Fruit fly (Drosophila melanogaster) whole organism, embryonic: ENCODE data around the gene Sfp77F.

Source experiments
- ATbp ChIP-seq: fragments of 200-800 bp; sonication (Bioruptor generic); optimal IDR thresholded peaks from 2 replicates; lab custom pipeline; 2017; ENCODE audit warnings: missing biosample characterization, mild to moderate bottlenecking, missing genetic modification characterization, missing genetic modification reagents
- CG10209 ChIP-seq: fragments of 200-800 bp; sonication (Bioruptor generic); optimal IDR thresholded peaks from 3 replicates; lab custom pipeline; 2017; ENCODE audit warnings: missing biosample characterization, mild to moderate bottlenecking, missing genetic modification characterization, missing genetic modification reagents
- CG12071 ChIP-seq: fragments of 200-800 bp; sonication (Bioruptor generic); optimal IDR thresholded peaks from 3 replicates; lab custom pipeline; 2018; ENCODE audit warnings: missing biosample characterization, mild to moderate bottlenecking, missing genetic modification characterization
- CG15269 ChIP-seq: fragments of 200-800 bp; sonication (Bioruptor generic); optimal IDR thresholded peaks from 2 replicates; lab custom pipeline; 2018; ENCODE audit warnings: missing biosample characterization, mild to moderate bottlenecking, missing genetic modification characterization, moderate library complexity
- CG1832 ChIP-seq: fragments of 200-800 bp; sonication (Bioruptor generic); optimal IDR thresholded peaks from 2 replicates; lab custom pipeline; 2017; ENCODE audit warnings: missing biosample characterization, mild to moderate bottlenecking, missing genetic modification characterization, inconsistent platforms
- CG2712 ChIP-seq: fragments of 200-800 bp; optimal IDR thresholded peaks from 3 replicates; lab custom pipeline; 2019; ENCODE audit warnings: missing biosample characterization, mild to moderate bottlenecking, missing genetic modification characterization, moderate library complexity
- CG31365 ChIP-seq: fragments of 200-800 bp; sonication (Bioruptor generic); optimal IDR thresholded peaks from 2 replicates; lab custom pipeline; 2018; ENCODE audit warnings: missing biosample characterization, mild to moderate bottlenecking, missing genetic modification characterization
- CG32772 ChIP-seq: fragments of 200-800 bp; sonication (Bioruptor generic); IDR thresholded peaks from 2 replicates; pipeline ENCODE4 v1.3.6; 2022; ENCODE audit warnings: missing biosample characterization, missing genetic modification characterization
- CG3995 ChIP-seq: fragments of 200-800 bp; sonication (Bioruptor generic); optimal IDR thresholded peaks from 3 replicates; lab custom pipeline; 2016; ENCODE audit warnings: missing biosample characterization, missing genetic modification characterization
- CG4360 ChIP-seq: fragments of 200-800 bp; sonication (Bioruptor generic); IDR thresholded peaks from 2 replicates; pipeline ENCODE4 v1.3.6; 2022; ENCODE audit warnings: missing biosample characterization, missing genetic modification characterization
- CG5180 ChIP-seq: fragments of 200-800 bp; sonication (Bioruptor generic); optimal IDR thresholded peaks from 3 replicates; lab custom pipeline; 2017; ENCODE audit warnings: missing biosample characterization, missing genetic modification characterization, mild to moderate bottlenecking, moderate library complexity, missing genetic modification reagents
- CG6683 ChIP-seq: fragments of 200-800 bp; sonication (Bioruptor generic); optimal IDR thresholded peaks from 2 replicates; lab custom pipeline; 2017; ENCODE audit warnings: missing biosample characterization, mild to moderate bottlenecking, missing genetic modification characterization, missing genetic modification reagents
- CG8290 ChIP-seq, 3 experiments: fragments of 200-800 bp; sonication (Bioruptor generic); optimal IDR thresholded peaks; 2 replicates each; lab custom pipeline; 2016 to 2019; ENCODE audit warnings: missing biosample characterization in 3 of 3, missing genetic modification characterization in 3 of 3, mild to moderate bottlenecking in 2 of 3, moderate library complexity in 1 of 3
- CG8944 ChIP-seq: fragments of 200-800 bp; sonication (Bioruptor generic); optimal IDR thresholded peaks from 3 replicates; lab custom pipeline; 2016; ENCODE audit warnings: missing biosample characterization, missing genetic modification characterization
- Doc2 ChIP-seq: fragments of 200-800 bp; sonication (Bioruptor generic); IDR thresholded peaks from 2 replicates; pipeline ENCODE4 v1.3.6; 2022; ENCODE audit warnings: missing biosample characterization, missing genetic modification characterization
- Dp ChIP-seq: fragments of 200-800 bp; sonication (Bioruptor generic); optimal IDR thresholded peaks from 2 replicates; lab custom pipeline; 2018; ENCODE audit warnings: missing biosample characterization, mild to moderate bottlenecking, missing genetic modification characterization, moderate library complexity
- Drgx ChIP-seq: fragments of 200-800 bp; sonication (Bioruptor generic); IDR thresholded peaks from 2 replicates; pipeline ENCODE4 v1.3.6; 2022; ENCODE audit warnings: missing biosample characterization, missing genetic modification characterization
- E2f2 ChIP-seq: fragments of 200-800 bp; sonication (Bioruptor generic); IDR thresholded peaks from 2 replicates; pipeline ENCODE4 v1.3.6; 2022; ENCODE audit warnings: missing biosample characterization, missing genetic modification characterization
- Fer3 ChIP-seq: fragments of 200-800 bp; sonication (Bioruptor generic); optimal IDR thresholded peaks from 2 replicates; lab custom pipeline; 2018; ENCODE audit warnings: missing biosample characterization, mild to moderate bottlenecking, missing genetic modification characterization, moderate library complexity
- Kr ChIP-seq: fragments of 200-800 bp; sonication (Bioruptor generic); optimal IDR thresholded peaks from 2 replicates; lab custom pipeline; 2017; ENCODE audit warnings: missing biosample characterization, mild to moderate bottlenecking, missing genetic modification characterization
- NC2β ChIP-seq: fragments of 200-800 bp; sonication (Bioruptor generic); optimal IDR thresholded peaks from 2 replicates; lab custom pipeline; 2016; ENCODE audit warnings: missing biosample characterization, missing genetic modification characterization
- NfI ChIP-seq: fragments of 200-800 bp; sonication (Bioruptor generic); optimal IDR thresholded peaks from 3 replicates; lab custom pipeline; 2018; ENCODE audit warnings: missing biosample characterization, mild to moderate bottlenecking, missing genetic modification characterization, moderate library complexity
- Pdp1 ChIP-seq, 2 experiments: fragments of 200-800 bp; sonication (Bioruptor generic); optimal IDR thresholded peaks; 3 replicates each; lab custom pipeline; 2016; ENCODE audit warnings: missing biosample characterization in 2 of 2, missing genetic modification characterization in 2 of 2, mild to moderate bottlenecking in 1 of 2, moderate library complexity in 1 of 2
- Six4 ChIP-seq: fragments of 200-800 bp; sonication (Bioruptor generic); optimal IDR thresholded peaks from 2 replicates; lab custom pipeline; 2016; ENCODE audit warnings: missing biosample characterization, missing genetic modification characterization
- Xrp1 ChIP-seq: fragments of 200-800 bp; sonication (Bioruptor generic); IDR thresholded peaks from 2 replicates; pipeline ENCODE4 v1.3.6; 2022; ENCODE audit warnings: missing biosample characterization, missing genetic modification characterization
- YL-1 ChIP-seq: fragments of 200-800 bp; sonication (Bioruptor generic); optimal IDR thresholded peaks from 3 replicates; lab custom pipeline; 2017; ENCODE audit warnings: missing biosample characterization, mild to moderate bottlenecking, missing genetic modification characterization
- amos ChIP-seq: fragments of 200-800 bp; sonication (Bioruptor generic); IDR thresholded peaks from 2 replicates; pipeline ENCODE4 v1.3.6; 2022; ENCODE audit warnings: missing biosample characterization, missing genetic modification characterization; ENCODE audit not compliant: partially characterized antibody
- bbx ChIP-seq: fragments of 200-800 bp; sonication (Bioruptor generic); IDR thresholded peaks from 2 replicates; pipeline ENCODE4 v1.3.6; 2022; ENCODE audit warnings: missing biosample characterization, missing genetic modification characterization; ENCODE audit not compliant: partially characterized antibody
- croc ChIP-seq: fragments of 200-800 bp; sonication (Bioruptor generic); conservative IDR thresholded peaks from 3 replicates; pipeline ENCODE4 v1.3.6; 2022; ENCODE audit warnings: missing biosample characterization, missing genetic modification characterization
- dan ChIP-seq: fragments of 200-800 bp; sonication (Bioruptor generic); IDR thresholded peaks from 2 replicates; pipeline ENCODE4 v1.3.6; 2022; ENCODE audit warnings: missing biosample characterization, missing genetic modification characterization
- dysf ChIP-seq: fragments of 200-800 bp; sonication (Bioruptor generic); IDR thresholded peaks from 3 replicates; pipeline ENCODE4 v1.3.6; 2022; ENCODE audit warnings: missing biosample characterization, missing genetic modification characterization
- ems ChIP-seq: fragments of 200-800 bp; sonication (Bioruptor generic); optimal IDR thresholded peaks from 3 replicates; lab custom pipeline; 2016; ENCODE audit warnings: missing biosample characterization, missing genetic modification characterization
- ewg ChIP-seq: fragments of 200-800 bp; sonication (Bioruptor generic); optimal IDR thresholded peaks from 3 replicates; lab custom pipeline; 2017; ENCODE audit warnings: mild to moderate bottlenecking, missing biosample characterization, missing genetic modification reagents, missing genetic modification characterization
- fd3F ChIP-seq: fragments of 200-800 bp; sonication (Bioruptor generic); optimal IDR thresholded peaks from 2 replicates; lab custom pipeline; 2018; ENCODE audit warnings: missing biosample characterization, mild to moderate bottlenecking, missing genetic modification characterization, moderate library complexity
- fd96Cb ChIP-seq: fragments of 200-800 bp; sonication (Bioruptor generic); optimal IDR thresholded peaks from 2 replicates; lab custom pipeline; 2018; ENCODE audit warnings: missing biosample characterization, mild to moderate bottlenecking, missing genetic modification characterization, moderate library complexity
- kni ChIP-seq: fragments of 200-800 bp; sonication (Bioruptor generic); optimal IDR thresholded peaks from 3 replicates; lab custom pipeline; 2017; ENCODE audit warnings: mild to moderate bottlenecking, missing biosample characterization, missing genetic modification reagents, missing genetic modification characterization
- knrl ChIP-seq: fragments of 200-800 bp; sonication (Bioruptor generic); IDR thresholded peaks from 3 replicates; pipeline ENCODE4 v1.3.6; 2022; ENCODE audit warnings: missing biosample characterization, missing genetic modification characterization; ENCODE audit not compliant: partially characterized antibody
- mam ChIP-seq: fragments of 200-800 bp; sonication (Bioruptor generic); optimal IDR thresholded peaks from 3 replicates; lab custom pipeline; 2016; ENCODE audit warnings: missing biosample characterization, missing genetic modification characterization
- mld ChIP-seq: fragments of 200-800 bp; sonication (Bioruptor generic); IDR thresholded peaks from 3 replicates; pipeline ENCODE4 v1.3.6; 2022; ENCODE audit warnings: missing biosample characterization, missing genetic modification characterization; ENCODE audit not compliant: partially characterized antibody
- pzg ChIP-seq: fragments of 200-800 bp; sonication (Bioruptor generic); optimal IDR thresholded peaks from 3 replicates; lab custom pipeline; 2018; ENCODE audit warnings: missing biosample characterization, mild to moderate bottlenecking, missing genetic modification characterization, moderate library complexity
- slou ChIP-seq: fragments of 200-800 bp; sonication (Bioruptor generic); optimal IDR thresholded peaks from 3 replicates; lab custom pipeline; 2016; ENCODE audit warnings: missing biosample characterization, missing genetic modification characterization
- stwl ChIP-seq: fragments of 200-800 bp; sonication (Bioruptor generic); optimal IDR thresholded peaks from 3 replicates; lab custom pipeline; 2018; ENCODE audit warnings: missing biosample characterization, mild to moderate bottlenecking, missing genetic modification characterization, moderate library complexity
- sug ChIP-seq: fragments of 200-800 bp; optimal IDR thresholded peaks from 2 replicates; lab custom pipeline; 2019; ENCODE audit warnings: missing biosample characterization, mild to moderate bottlenecking, missing genetic modification characterization, moderate library complexity
- tgo ChIP-seq: fragments of 200-800 bp; sonication (Bioruptor generic); IDR thresholded peaks from 3 replicates; pipeline ENCODE4 v1.3.6; 2022; ENCODE audit warnings: missing biosample characterization, missing genetic modification characterization
- tup ChIP-seq: fragments of 200-800 bp; sonication (Bioruptor generic); optimal IDR thresholded peaks from 2 replicates; lab custom pipeline; 2016; ENCODE audit warnings: missing biosample characterization, mild to moderate bottlenecking, missing genetic modification characterization, moderate library complexity
- tx ChIP-seq: fragments of 200-800 bp; sonication (Bioruptor generic); optimal IDR thresholded peaks from 2 replicates; lab custom pipeline; 2016; ENCODE audit warnings: missing biosample characterization, missing genetic modification characterization
- unpg ChIP-seq: fragments of 200-800 bp; sonication (Bioruptor generic); optimal IDR thresholded peaks from 3 replicates; lab custom pipeline; 2018; ENCODE audit warnings: missing biosample characterization, mild to moderate bottlenecking, missing genetic modification characterization, moderate library complexity
- wek ChIP-seq: fragments of 200-800 bp; sonication (Bioruptor generic); optimal IDR thresholded peaks from 3 replicates; lab custom pipeline; 2018; ENCODE audit warnings: missing biosample characterization, mild to moderate bottlenecking, missing genetic modification characterization, moderate library complexity
- wor ChIP-seq: fragments of 200-800 bp; sonication (Bioruptor generic); IDR thresholded peaks from 2 replicates; pipeline ENCODE4 v1.3.6; 2022; ENCODE audit warnings: missing biosample characterization, missing genetic modification characterization

The Sfp77F gene

DNA sequence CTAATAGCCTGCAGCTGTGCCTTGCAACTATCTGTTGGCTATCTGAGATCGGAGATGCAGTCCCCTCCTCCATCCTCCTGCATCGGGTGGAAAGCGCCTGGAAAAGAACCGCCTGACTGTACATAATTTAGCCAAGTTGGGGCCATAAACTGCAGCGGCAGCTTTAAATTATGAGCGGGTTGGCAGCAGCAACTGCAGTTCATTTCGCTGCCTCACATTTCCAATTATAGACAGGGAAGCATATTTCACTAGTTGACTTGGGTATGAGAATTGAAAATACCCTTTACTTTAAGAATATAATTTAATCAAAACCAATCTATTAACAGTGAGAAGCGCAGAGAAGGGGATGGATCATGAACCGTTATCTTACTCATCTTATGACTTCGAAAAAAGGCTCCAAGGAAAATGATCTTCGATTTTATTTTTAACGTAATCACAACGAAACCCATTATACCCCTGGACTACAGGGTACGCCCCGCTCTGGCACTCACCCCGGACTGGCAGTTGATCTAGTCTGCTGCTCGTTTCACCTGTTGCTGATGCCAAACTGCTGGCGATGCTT is 25.9 kb upstream of the Sfp77F start (continued):
- TF ChIP-seq CG2712 (tag; lab: Kevin White, UChicago) (peak; percentile 79), CG10209 (GFP tag; lab: Kevin White, UChicago) (peak; percentile 55), slou (GFP tag; lab: Kevin White, UChicago) (no peak), CG1832 (no peak), Drgx (GFP tag; lab: Robert Waterston, UW) (peak; percentile 74), Fer3 (tag; lab: Kevin White, UChicago) (no peak), CG32772 (GFP tag; lab: Robert Waterston, UW) (peak; percentile 46; the same call in 1 of the 2 replicates), Six4 (GFP tag; lab: Kevin White, UChicago) (peak; percentile 3), ewg (GFP tag; lab: Kevin White, UChicago) (peak; percentile 20), dysf (GFP tag; lab: Robert Waterston, UW) (peak; percentile 29; the same call in 1 of the 3 replicates), bbx (no peak), pzg (no peak), Kr (no peak), mam (GFP tag; lab: Kevin White, UChicago) (no peak), ems (GFP tag; lab: Kevin White, UChicago) (peak; percentile 18), YL-1 (GFP tag; lab: Kevin White, UChicago) (no peak), NC2β (GFP tag; lab: Kevin White, UChicago) (peak; percentile 44), stwl (tag; lab: Kevin White, UChicago) (peak; percentile 18), tgo (GFP tag; lab: Robert Waterston, UW) (no peak), Doc2 (GFP tag; lab: Robert Waterston, UW) (no peak), croc (GFP tag; lab: Robert Waterston, UW) (peak; percentile 32; the same call in 1 of the 3 replicates), CG4360 (GFP tag; lab: Robert Waterston, UW) (no peak), Xrp1 (peak; percentile 81), CG8290 (GFP tag; optimal IDR thresholded peaks at IDR 0.05; lab: Kevin White, UChicago) (no peak), CG8290 (tag; optimal IDR thresholded peaks at IDR 0.05; lab: Kevin White, UChicago) (no peak), Dp (GFP tag; lab: Kevin White, UChicago) (no peak), E2f2 (GFP tag; lab: Robert Waterston, UW) (0 out of 2 replicates have a peak, but pooled peaks have one; percentile 26), NfI (GFP tag; lab: Kevin White, UChicago) (no peak), ATbp (GFP tag; lab: Kevin White, UChicago) (peak; percentile 49), wor (no peak), CG6683 (no peak), Pdp1 (GFP tag; optimal IDR thresholded peaks at IDR 0.05; lab: Kevin White, UChicago) (peak in 1 of 2 experiments; percentile 38), sug (tag; lab: Kevin White, UChicago) (no peak), CG3995 (no peak), tx (GFP tag; lab: Kevin White, UChicago) (peak; percentile 6), CG15269 (peak; percentile 30), CG8944 (GFP tag; lab: Kevin White, UChicago) (no peak), CG12071 (GFP tag; lab: Kevin White, UChicago) (no peak), kni (GFP tag; lab: Kevin White, UChicago) (no peak), dan (GFP tag; lab: Robert Waterston, UW) (no peak), wek (GFP tag; lab: Kevin White, UChicago) (no peak), mld (no peak), CG5180 (no peak), knrl (no peak), fd3F (GFP tag; lab: Kevin White, UChicago) (no peak), CG31365 (no peak), tup (GFP tag; lab: Kevin White, UChicago) (no peak), unpg (GFP tag; lab: Kevin White, UChicago) (peak; percentile 53), fd96Cb (peak; percentile 64), amos (GFP tag; lab: Robert Waterston, UW) (no peak)
